Fruit fly (Drosophila melanogaster): Measurements from ENCODE around the gene CG5056.

CG5056 gene

DNA sequence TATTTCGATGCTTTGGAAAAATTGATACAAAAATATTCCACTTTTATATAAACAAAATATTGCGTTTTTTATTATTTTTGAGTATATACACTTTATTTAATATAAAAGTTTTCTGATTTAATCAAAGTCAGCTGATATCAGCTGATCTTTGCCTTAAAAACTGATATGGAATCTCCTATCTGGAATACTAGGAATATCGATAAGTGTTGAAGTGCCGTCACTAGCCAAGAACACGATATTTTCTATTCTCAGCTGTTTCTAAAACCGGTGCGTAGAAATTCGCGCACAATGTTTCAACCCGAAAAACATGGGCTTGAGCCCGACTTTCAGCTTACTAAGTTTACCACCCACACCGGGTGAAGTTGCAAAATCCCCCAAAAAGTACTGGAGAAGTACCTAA is 24.0 kb upstream of the CG5056 start, which contains the start of gene Sps2:
Gene Sps2, plus strand, starts transcription at position 124 of the 400 bp plus-strand sequence.
- TF ChIP-seq CG8478 (optimal IDR thresholded peaks at IDR 0.05) = no peak
- no peak for TF ChIP-seq CTCF (optimal IDR thresholded peaks at IDR 0.05)

DNA sequence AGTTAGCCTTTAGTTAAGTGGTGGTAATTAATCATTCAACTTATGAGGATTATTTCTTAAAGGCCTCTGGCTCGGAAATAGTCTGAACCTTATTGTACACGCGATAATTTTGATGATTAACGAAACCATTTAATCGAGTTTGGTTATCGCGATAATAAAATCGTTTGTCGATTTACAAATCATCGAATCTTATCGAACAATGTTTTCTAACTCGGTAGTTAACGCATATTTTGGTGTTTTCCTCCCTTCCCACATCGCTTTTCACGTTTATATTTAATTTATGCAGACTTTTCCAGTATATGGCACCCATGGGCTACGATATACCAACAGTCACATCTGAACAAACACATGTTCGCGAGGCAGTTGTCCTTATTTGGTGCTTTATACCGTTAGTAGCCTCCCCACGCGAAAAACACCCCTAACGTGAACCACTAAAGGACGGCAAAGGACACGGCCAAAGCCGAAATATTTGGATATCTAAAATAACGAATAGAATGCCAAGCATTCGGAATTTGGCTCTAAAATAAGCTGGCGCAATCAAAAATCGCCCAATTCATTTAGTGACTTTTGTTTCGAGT is 22.4 kb upstream of the CG5056 start, which contains the start of gene Frmd5:
Gene Frmd5, plus strand, starts transcription at position 414 of the 578 bp plus-strand sequence.
- no peak for TF ChIP-seq CG8478 (optimal IDR thresholded peaks at IDR 0.05)
- no peak for TF ChIP-seq CTCF (optimal IDR thresholded peaks at IDR 0.05)

DNA sequence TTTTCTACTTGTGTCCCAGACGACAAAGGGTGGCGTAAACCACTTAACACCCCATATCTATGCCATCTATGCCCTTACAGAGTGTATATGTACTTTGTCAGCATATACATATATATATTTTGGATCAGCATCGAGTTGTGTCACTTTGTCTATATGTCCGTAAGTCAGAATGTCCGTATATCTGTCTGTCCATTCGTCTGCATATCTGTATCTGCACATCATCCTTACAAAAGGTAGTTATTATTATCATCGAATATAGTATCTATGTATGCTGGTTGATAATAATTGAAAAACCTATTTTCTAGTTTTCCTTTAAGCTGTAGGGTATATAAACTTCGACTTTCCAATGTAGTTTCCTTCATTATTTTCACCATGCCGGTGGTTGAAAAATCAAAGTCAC is 15.4 kb upstream of the CG5056 start:
- no peak for TF ChIP-seq CTCF (optimal IDR thresholded peaks at IDR 0.05)
- no peak for TF ChIP-seq CG8478 (optimal IDR thresholded peaks at IDR 0.05)

DNA sequence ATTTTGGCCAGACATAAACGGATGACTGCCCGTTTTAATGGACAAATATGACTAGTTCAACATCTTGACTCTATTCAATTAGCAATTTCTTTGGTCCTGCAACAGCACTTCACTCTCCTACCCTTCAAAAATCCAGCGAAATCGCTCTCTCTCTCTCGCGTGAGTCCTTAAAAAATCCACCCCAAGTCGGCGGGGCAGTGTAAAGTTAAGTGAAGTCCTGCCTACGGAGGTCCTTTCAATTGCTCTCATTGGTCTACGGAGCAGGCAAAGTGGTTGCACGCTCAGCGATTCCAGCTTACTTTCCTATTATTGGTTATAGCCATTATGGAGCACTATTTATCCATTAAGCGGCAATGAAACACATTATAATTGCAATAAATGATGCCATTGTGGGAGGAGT is 12.6 kb upstream of the CG5056 start, which contains the start of gene CG34367:
Gene CG34367, minus strand, starts transcription at position 35 of the 400 bp plus-strand sequence.
- TF ChIP-seq CG8478 (optimal IDR thresholded peaks at IDR 0.05) (no peak), CTCF (optimal IDR thresholded peaks at IDR 0.05) (no peak)

DNA sequence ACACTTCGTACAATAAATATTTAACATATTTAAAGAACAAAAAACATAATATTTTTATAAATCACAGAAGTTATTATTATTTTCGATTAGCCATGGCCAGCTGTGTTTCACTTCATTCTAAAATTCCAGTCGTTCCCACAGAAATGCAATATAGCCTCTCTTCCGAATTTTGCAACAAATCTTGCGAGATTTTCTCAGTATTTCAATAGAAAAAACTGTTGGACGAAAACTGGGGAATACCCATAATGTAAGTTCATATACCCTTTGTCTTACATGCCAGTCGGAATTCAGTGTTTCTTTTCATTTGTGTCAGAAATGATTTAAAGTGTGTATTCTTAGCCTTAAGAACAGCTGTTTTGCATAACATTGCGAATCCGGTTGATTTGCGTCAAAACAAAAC is 10.0 kb upstream of the CG5056 start, which contains the start of the genes CtsL4 and ClpP:
Gene CtsL4, minus strand, starts transcription at position 90 of the 400 bp plus-strand sequence.
Gene ClpP, plus strand, starts transcription at position 288 of the 400 bp plus-strand sequence.
- TF ChIP-seq CTCF (optimal IDR thresholded peaks at IDR 0.05) = no peak
- no peak for TF ChIP-seq CG8478 (optimal IDR thresholded peaks at IDR 0.05)

DNA sequence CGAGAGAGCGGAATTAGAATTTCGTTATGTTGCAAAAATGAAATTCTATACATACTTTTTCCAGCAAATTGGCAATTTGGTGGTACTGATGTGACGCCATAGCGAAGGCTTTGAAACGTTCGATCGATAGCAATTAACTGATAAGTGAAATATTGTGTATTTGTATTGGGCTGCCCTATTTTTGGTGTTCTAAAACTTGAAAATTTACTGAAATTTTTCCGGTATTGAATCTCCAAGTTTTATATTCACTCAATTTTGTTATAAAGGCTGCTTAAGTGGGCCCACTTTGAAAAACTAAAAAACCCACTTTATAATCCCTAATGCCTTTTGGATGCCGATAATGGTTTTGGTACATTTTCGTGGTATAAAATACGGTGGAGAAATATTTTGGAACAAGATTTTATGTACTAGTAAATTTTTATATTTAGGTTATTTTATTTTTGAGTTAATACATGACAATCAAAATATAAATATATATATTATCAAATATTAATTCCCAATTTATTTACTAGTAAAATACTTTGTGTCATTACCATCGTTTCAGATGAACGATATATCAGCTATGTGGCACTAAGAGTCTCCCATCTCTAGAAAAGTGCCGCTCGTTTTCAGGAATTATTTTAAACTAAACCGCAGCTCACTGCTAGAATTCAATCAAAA is 4.0 kb upstream of the CG5056 start, which contains the start of the genes Cand1 and pim:
Gene Cand1, minus strand, starts transcription at position 300 of the 660 bp plus-strand sequence.
Gene pim, plus strand, starts transcription at position 582 of the 660 bp plus-strand sequence.
- TF ChIP-seq CG8478 (optimal IDR thresholded peaks at IDR 0.05) = no peak
- no peak for TF ChIP-seq CTCF (optimal IDR thresholded peaks at IDR 0.05)

DNA sequence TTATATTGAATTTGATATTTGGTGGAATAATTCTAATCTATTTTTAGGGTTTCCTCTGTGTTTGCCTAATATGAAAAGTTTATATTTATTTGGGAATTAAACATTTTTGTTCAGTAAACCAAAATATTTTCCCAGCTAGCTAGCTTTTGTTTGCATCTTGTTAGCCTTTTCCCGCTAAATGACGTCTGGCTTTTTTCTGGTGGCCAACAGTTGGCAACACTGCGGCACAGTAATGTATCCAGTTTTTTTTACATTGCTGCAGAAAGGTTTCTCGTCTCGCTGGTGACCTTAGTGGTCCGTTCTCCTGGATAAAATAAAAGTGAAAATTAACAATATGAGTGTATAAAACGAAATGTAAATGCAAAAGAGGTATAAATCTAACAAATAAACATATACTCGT is 2.3 kb upstream of the CG5056 start, which contains the start of gene lft:
Gene lft, plus strand, starts transcription at position 243 of the 400 bp plus-strand sequence.
- TF ChIP-seq CG8478 (optimal IDR thresholded peaks at IDR 0.05) = no peak

DNA sequence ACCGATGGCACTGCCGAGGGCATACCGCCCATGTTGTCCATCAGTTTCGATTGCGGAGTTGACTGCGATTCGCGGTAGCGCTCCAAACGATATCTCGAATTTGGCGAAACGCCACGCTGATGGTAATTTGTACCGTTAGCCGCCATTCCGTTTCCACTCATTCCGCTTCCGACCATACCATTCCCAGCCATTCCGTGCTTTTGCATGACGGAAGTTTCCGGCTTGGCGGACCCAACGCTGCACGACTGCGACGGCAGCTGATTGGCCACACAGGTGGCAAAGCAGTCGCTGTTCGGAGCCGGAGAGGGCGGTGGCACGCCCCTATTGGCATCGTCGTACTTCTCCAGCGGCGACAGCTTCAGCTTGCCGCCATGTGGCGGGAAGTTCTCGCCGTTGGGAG is 5.8 kb downstream of the CG5056 start:
- TF ChIP-seq CTCF (optimal IDR thresholded peaks at IDR 0.05) = no peak
- no peak for TF ChIP-seq CG8478 (optimal IDR thresholded peaks at IDR 0.05)

DNA sequence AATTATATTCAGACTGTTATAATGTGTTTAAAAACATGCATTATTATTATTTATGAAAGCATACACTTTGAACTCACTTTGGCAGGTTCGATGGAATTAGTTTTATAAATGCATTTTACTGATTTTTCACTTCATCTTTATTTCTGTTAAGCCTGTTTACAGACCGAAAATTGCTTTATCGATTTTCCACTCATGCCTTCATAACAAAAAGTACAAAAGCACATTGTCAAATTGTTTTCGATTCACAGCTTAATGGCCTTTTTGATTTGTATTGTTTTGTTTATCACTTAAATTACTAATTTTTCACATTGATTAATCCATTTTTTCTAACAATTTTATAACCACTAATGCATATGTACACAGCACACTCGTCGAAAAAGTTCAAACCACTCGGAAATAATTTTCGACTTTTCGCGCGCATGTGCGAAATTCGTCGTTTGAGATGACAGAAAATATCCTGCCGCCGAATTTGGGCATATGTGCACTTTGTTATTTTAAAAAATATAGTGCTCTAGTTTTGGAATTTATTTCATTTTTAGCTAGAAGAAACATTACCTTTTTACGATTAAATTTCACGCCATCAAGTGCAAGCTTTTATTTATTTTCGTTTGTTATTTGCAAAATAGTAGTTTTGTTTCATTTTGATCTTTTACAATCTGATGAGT is 7.2 kb downstream of the CG5056 start, which contains the start of gene rho-5:
Gene rho-5, minus strand, starts transcription at position 296 of the 665 bp plus-strand sequence.
- TF ChIP-seq CG8478 (optimal IDR thresholded peaks at IDR 0.05) (no peak), CTCF (optimal IDR thresholded peaks at IDR 0.05) (no peak)

DNA sequence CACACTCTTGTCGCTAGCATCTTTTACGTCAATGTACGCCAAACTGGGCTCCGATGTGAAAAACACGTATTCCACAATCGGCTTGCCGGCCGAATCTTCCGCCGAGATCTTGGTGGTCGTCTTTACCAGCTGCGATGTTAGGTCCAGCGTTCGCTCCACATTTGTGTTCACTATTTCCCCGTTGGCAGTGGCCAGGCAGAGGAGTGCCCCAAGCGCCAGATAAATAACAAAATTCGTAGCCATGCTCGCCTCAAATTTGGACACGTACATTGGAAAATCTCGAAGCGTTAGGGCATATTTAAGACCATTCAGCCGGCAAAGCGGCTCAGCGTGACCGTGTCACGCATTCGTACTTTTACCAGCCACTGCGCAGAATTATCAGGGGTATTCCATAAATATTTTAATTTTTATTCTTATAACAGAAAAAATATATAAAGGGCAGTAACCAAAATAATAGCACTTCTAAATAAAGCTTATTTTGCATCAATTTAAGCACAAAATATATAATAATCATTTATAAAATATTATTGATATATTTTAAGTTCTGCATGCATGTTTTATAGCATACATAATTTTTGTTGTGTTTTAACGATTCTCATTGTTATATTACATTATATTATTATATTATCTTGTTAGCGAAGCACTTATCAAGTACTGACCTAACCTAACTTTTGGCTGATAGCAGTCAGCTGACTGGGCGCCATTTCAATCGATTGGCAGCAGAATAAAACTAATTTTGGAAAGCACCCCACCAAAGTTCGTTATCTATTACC is 9.2 kb downstream of the CG5056 start, which contains the start of the genes CG33303 and dpr19:
Gene CG33303, minus strand, starts transcription at position 294 of the 773 bp plus-strand sequence.
Gene dpr19, plus strand, starts transcription at position 705 of the 773 bp plus-strand sequence.
- TF ChIP-seq CTCF (optimal IDR thresholded peaks at IDR 0.05) = no peak
- no peak for TF ChIP-seq CG8478 (optimal IDR thresholded peaks at IDR 0.05)

DNA sequence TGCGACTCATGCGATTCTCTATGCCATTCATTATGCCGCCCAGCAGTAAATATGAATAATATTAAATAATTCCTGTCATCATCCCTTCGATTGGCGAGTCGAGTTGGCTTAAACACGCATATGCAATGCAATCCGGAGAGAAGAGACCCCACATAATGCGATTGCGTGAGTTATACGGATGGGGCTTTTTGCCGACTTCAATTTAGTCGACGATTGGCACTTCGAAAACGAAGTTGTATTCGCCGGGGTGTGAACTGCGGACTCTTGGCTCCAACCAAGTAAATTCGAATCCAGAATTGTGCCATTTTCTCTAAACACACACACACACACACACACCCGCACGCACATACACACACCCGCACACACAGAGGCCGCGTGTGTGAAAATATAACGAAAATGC is 9.8 kb downstream of the CG5056 start:
- TF ChIP-seq CTCF (optimal IDR thresholded peaks at IDR 0.05) (no peak), CG8478 (optimal IDR thresholded peaks at IDR 0.05) (no peak)

DNA sequence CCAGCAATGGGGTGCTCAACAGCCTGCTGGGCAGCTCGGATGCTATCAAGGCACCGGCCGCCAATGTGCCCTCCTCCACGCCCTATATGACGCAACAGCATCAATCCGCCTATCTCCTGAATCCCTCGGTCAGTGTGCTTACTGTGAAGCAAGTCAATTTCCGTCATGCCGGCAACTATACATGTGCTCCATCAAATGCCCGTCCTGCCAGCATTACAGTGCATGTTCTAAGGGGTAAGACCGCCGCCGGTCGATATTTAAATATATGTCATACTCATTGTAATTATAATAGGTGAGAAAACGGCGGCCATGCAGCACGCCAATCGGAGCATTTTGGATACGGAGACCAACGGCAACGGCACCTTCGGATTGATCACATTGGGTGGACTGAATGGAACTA is 12.1 kb downstream of the CG5056 start:
- no peak for TF ChIP-seq CG8478 (optimal IDR thresholded peaks at IDR 0.05)
- TF ChIP-seq CTCF (optimal IDR thresholded peaks at IDR 0.05) = no peak

DNA sequence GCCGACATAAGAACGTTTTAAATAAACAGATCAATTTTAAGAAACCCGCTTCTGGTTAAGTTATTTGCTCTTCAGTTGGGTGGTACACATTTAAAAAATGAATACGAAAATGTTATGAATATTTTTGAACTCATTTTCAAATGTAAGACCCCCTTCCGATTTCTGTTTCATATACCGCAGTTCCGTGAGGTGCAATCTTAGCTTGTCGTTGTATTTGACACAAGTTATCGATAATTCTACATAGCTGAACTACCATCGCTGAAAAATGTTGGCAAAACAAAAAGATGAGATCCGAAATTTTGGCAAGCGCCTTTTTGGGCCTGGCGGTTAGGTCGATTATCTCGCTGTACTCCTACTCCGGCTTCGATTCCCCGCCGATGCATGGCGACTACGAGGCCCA is 13.4 kb downstream of the CG5056 start, which contains the start of gene gny:
Gene gny, plus strand, starts transcription at position 239 of the 400 bp plus-strand sequence.
- TF ChIP-seq CTCF (optimal IDR thresholded peaks at IDR 0.05) (peak; percentile 12 to 32), CG8478 (optimal IDR thresholded peaks at IDR 0.05) (no peak)

DNA sequence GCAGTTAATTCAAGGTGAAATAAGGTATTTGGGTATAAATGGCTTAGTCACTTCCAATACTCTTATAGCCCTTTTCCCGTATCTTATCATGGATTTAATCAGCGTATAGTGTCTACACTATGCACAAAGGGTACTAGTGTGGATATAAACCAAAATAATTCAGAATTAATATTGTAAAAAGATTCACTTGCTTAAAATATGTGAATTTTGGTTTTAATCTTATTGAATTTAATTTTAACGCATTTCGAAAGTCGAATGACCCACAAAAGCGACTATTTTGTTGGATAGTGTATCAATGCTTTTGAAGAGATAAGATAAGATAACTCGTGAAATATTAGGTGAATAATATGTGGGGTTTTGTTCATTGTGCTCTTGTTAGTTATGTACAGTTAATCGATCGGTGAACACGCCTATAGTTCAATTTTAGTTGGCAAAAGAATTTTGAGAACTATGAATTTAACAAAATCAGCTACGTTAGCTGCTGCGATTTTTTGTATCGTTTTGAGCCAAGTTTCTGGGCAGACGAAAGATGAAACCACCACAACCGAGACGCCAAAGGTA is 15.5 kb downstream of the CG5056 start, which contains the start of gene CG5096:
Gene CG5096, plus strand, starts transcription at position 374 of the 561 bp plus-strand sequence.
- TF ChIP-seq CTCF (optimal IDR thresholded peaks at IDR 0.05) (no peak), CG8478 (optimal IDR thresholded peaks at IDR 0.05) (no peak)
